ENCODE assay signal across 1 worm cellular context in the genomic region with DNA sequence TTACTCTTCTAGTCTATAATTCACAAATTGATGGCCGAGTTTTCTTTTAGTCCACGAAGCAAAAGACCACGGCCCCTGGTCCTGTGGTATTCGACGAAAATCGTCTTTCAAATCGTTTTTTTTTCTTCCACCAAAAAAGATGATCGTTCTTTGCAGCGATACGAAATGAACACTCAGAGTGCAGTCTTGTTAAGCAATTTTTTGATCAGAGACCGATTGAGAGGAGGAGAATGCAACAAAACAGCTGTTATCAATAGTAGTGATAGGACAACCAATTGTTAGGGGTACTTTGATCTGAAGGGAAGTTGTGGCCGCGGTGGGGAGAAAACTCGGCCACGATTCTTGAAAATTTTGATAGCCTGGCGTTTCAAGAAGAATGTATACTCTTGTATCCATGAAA.
TF ChIP-seq lines count a peak whose summit lies in the region.

No protein-coding gene starts in this region.

TF ChIP-seq in whole organism, L1 larva, 84 proteins besides CTCF, POLR2A, EP300 and RAD21 (continued from another document):
- TF ChIP-seq nhr-12 (tag; optimal IDR thresholded peaks at IDR 0.05; lab: Kevin White, UChicago) (no peak), dsc-1 (tag; optimal IDR thresholded peaks at IDR 0.05; lab: Kevin White, UChicago) (no peak), fkh-4 (tag; optimal IDR thresholded peaks at IDR 0.05; lab: Kevin White, UChicago; ENCODE audit: borderline replicate concordance) (no peak), efl-3 (GFP tag; optimal IDR thresholded peaks at IDR 0.05; lab: Kevin White, UChicago) (no peak), nhr-84 (tag; optimal IDR thresholded peaks at IDR 0.05; lab: Kevin White, UChicago) (no peak), elt-3 (tag; optimal IDR thresholded peaks at IDR 0.05; lab: Kevin White, UChicago) (peak in 4 of 6 experiments; percentile 48 to 90 (median 60)), tbx-2 (tag; optimal IDR thresholded peaks at IDR 0.05; lab: Kevin White, UChicago) (peak; percentile 45), egl-13 (tag; optimal IDR thresholded peaks at IDR 0.05; lab: Kevin White, UChicago) (no peak), ces-1 (GFP tag; optimal IDR thresholded peaks at IDR 0.05; lab: Kevin White, UChicago) (no peak), nhr-76 (tag; optimal IDR thresholded peaks at IDR 0.05; lab: Kevin White, UChicago) (no peak), nhr-47 (tag; optimal IDR thresholded peaks at IDR 0.05; lab: Kevin White, UChicago) (peak; percentile 40), snu-23 (GFP tag; optimal IDR thresholded peaks at IDR 0.05; lab: Kevin White, UChicago) (peak; percentile 54), Y116A8C.19 (tag; optimal IDR thresholded peaks at IDR 0.05; lab: Kevin White, UChicago; ENCODE audit: borderline replicate concordance) (no peak), unc-98 (GFP tag; IDR thresholded peaks at IDR 0.05; lab: Robert Waterston, UW) (no peak), nhr-28 (tag; optimal IDR thresholded peaks at IDR 0.05; lab: Kevin White, UChicago) (no peak), ets-5 (GFP tag; IDR thresholded peaks at IDR 0.05; lab: Robert Waterston, UW) (no peak), dpl-1 (GFP tag; optimal IDR thresholded peaks at IDR 0.05; lab: Kevin White, UChicago) (peak in 1 of 3 experiments; percentile 13), jun-1 (tag; optimal IDR thresholded peaks at IDR 0.05; lab: Kevin White, UChicago) (no peak), C34B4.2 (tag; optimal IDR thresholded peaks at IDR 0.05; lab: Kevin White, UChicago) (no peak), nhr-19 (GFP tag; conservative IDR thresholded peaks at IDR 0.05; lab: Robert Waterston, UW) (peak; percentile 98), C04F5.9 (tag; optimal IDR thresholded peaks at IDR 0.05; lab: Kevin White, UChicago) (no peak), F16B12.6 (tag; optimal IDR thresholded peaks at IDR 0.05; lab: Kevin White, UChicago) (no peak), unc-130 (tag; optimal IDR thresholded peaks at IDR 0.05; lab: Kevin White, UChicago) (peak; percentile 52), lir-3 (tag; optimal IDR thresholded peaks at IDR 0.05; lab: Kevin White, UChicago; ENCODE audit: poor library complexity) (peak; percentile 16), aha-1 (tag; optimal IDR thresholded peaks at IDR 0.05; lab: Kevin White, UChicago) (no peak), alr-1 (tag; optimal IDR thresholded peaks at IDR 0.05; lab: Kevin White, UChicago; ENCODE audit: borderline replicate concordance) (no peak), mdl-1 (tag; optimal IDR thresholded peaks at IDR 0.05; lab: Kevin White, UChicago) (peak in 1 of 2 experiments; percentile 70), unc-86 (tag; optimal IDR thresholded peaks at IDR 0.05; lab: Kevin White, UChicago) (no peak), lsy-2 (tag; optimal IDR thresholded peaks at IDR 0.05; lab: Kevin White, UChicago) (peak; percentile 36 to 48), lin-15B (tag; optimal IDR thresholded peaks at IDR 0.05; lab: Kevin White, UChicago) (no peak), nhr-237 (tag; optimal IDR thresholded peaks at IDR 0.05; lab: Kevin White, UChicago) (no peak), mep-1 (tag; optimal IDR thresholded peaks at IDR 0.05; lab: Kevin White, UChicago) (no peak), nhr-77 (tag; optimal IDR thresholded peaks at IDR 0.05; lab: Kevin White, UChicago) (no peak), mab-9 (GFP tag; IDR thresholded peaks at IDR 0.05; lab: Robert Waterston, UW) (no peak), ceh-8 (GFP tag; optimal IDR thresholded peaks at IDR 0.05; lab: Kevin White, UChicago) (no peak), irx-1 (tag; optimal IDR thresholded peaks at IDR 0.05; lab: Kevin White, UChicago) (no peak), fkh-8 (tag; optimal IDR thresholded peaks at IDR 0.05; lab: Kevin White, UChicago) (no peak), ztf-4 (tag; optimal IDR thresholded peaks at IDR 0.05; lab: Kevin White, UChicago) (peak; percentile 59), pax-3 (tag; optimal IDR thresholded peaks at IDR 0.05; lab: Kevin White, UChicago) (no peak)
